Worm (Caenorhabditis elegans) whole organism, L4 larva: Measurements from ENCODE around the gene his-48.

Experiments used
- F44E2.7 ChIP-seq: fragments of 200-800 bp; sonication (Bioruptor generic); IDR thresholded peaks from 2 replicates; pipeline ENCODE4 v2.1.2; 2022; ENCODE audit warnings: missing genetic modification characterization, missing compliant biosample characterization
- F49E8.2 ChIP-seq: sonication (generic microtip); optimal IDR thresholded peaks from 2 replicates; lab custom pipeline; 2016; ENCODE audit warnings: missing compliant biosample characterization, mild to moderate bottlenecking, missing genetic modification characterization, borderline replicate concordance
- R02D3.7 ChIP-seq: fragments of 150-350 bp; sonication (generic microtip); optimal IDR thresholded peaks from 3 replicates; lab custom pipeline; 2014; ENCODE audit warnings: missing biosample characterization, missing genetic modification characterization
- Y105C5A.15 ChIP-seq: fragments of 200-800 bp; sonication (Bioruptor generic); IDR thresholded peaks from 2 replicates; pipeline ENCODE4 v1.3.6; 2022; ENCODE audit warnings: missing genetic modification characterization, missing compliant biosample characterization
- Y48G9A.11 ChIP-seq: fragments of 200-800 bp; sonication (Bioruptor generic); IDR thresholded peaks from 2 replicates; pipeline ENCODE4 v1.3.6; 2022; ENCODE audit warnings: missing genetic modification reagents, missing genetic modification characterization, missing compliant biosample characterization
- Y5F2A.4 ChIP-seq: fragments of 200-800 bp; sonication (Bioruptor generic); optimal IDR thresholded peaks from 2 replicates; lab custom pipeline; 2018; ENCODE audit warnings: mild to moderate bottlenecking, missing genetic modification characterization, missing compliant biosample characterization
- arid-1 ChIP-seq: fragments of 200-800 bp; sonication (Bioruptor generic); conservative IDR thresholded peaks from 2 replicates; pipeline ENCODE4 v1.3.6; 2022; ENCODE audit warnings: missing genetic modification reagents, missing genetic modification characterization, missing compliant biosample characterization
- ceh-28 ChIP-seq: fragments of 150-350 bp; optimal IDR thresholded peaks from 2 replicates; lab custom pipeline; 2014; ENCODE audit warnings: missing biosample characterization, missing genetic modification reagents, missing genetic modification characterization
- ceh-82 ChIP-seq: sonication (generic microtip); optimal IDR thresholded peaks from 2 replicates; lab custom pipeline; 2017; ENCODE audit warnings: missing biosample characterization, missing genetic modification characterization
- daf-12 ChIP-seq: fragments of 150-350 bp; optimal IDR thresholded peaks from 2 replicates; lab custom pipeline; 2014; ENCODE audit warnings: missing biosample characterization, missing genetic modification reagents, missing genetic modification characterization
- daf-16 ChIP-seq, 3 experiments: sonication (generic microtip); optimal IDR thresholded peaks; 2 replicates each; lab custom pipeline; 2016 to 2017; ENCODE audit warnings: missing genetic modification characterization in 3 of 3, missing genetic modification reagents in 3 of 3, mild to moderate bottlenecking in 2 of 3, missing compliant biosample characterization in 2 of 3, missing biosample characterization in 1 of 3, moderate library complexity in 1 of 3
- daf-19 ChIP-seq: fragments of 200-800 bp; sonication (Bioruptor generic); conservative IDR thresholded peaks from 2 replicates; pipeline ENCODE4 v1.3.6; 2022; ENCODE audit warnings: missing genetic modification characterization, missing compliant biosample characterization
- dmd-8 ChIP-seq: fragments of 200-800 bp; sonication (Bioruptor generic); IDR thresholded peaks from 2 replicates; pipeline ENCODE4 v1.3.6; 2022; ENCODE audit warnings: missing genetic modification characterization, missing compliant biosample characterization
- dve-1 ChIP-seq: sonication (generic microtip); optimal IDR thresholded peaks from 2 replicates; lab custom pipeline; 2017; ENCODE audit warnings: antibody characterized with exemption, mild to moderate bottlenecking, missing genetic modification characterization, missing compliant biosample characterization; ENCODE audit not compliant: insufficient read depth
- hlh-30 ChIP-seq: sonication (generic microtip); optimal IDR thresholded peaks from 2 replicates; lab custom pipeline; 2017; ENCODE audit warnings: antibody characterized with exemption, mild to moderate bottlenecking, missing genetic modification characterization, missing compliant biosample characterization; ENCODE audit not compliant: insufficient read depth
- hmg-1.1 ChIP-seq: fragments of 200-800 bp; sonication (Bioruptor generic); IDR thresholded peaks from 2 replicates; pipeline ENCODE4 v1.3.6; 2022; ENCODE audit warnings: missing genetic modification reagents, missing genetic modification characterization, missing compliant biosample characterization
- lim-7 ChIP-seq: fragments of 200-800 bp; sonication (Bioruptor generic); IDR thresholded peaks from 2 replicates; pipeline ENCODE4 v1.3.6; 2022; ENCODE audit warnings: missing genetic modification characterization, missing compliant biosample characterization
- lin-1 ChIP-seq: fragments of 200-800 bp; sonication (Bioruptor generic); IDR thresholded peaks from 2 replicates; pipeline ENCODE4 v1.3.6; 2022; ENCODE audit warnings: missing genetic modification reagents, missing genetic modification characterization, missing compliant biosample characterization
- lin-38 ChIP-seq: fragments of 200-800 bp; sonication (Bioruptor generic); IDR thresholded peaks from 2 replicates; pipeline ENCODE4 v1.3.6; 2022; ENCODE audit warnings: missing genetic modification reagents, missing genetic modification characterization, missing compliant biosample characterization
- lir-3 ChIP-seq: sonication (generic microtip); optimal IDR thresholded peaks from 2 replicates; lab custom pipeline; 2016; ENCODE audit warnings: mild to moderate bottlenecking, missing genetic modification characterization, missing compliant biosample characterization
- madf-9 ChIP-seq: fragments of 200-800 bp; sonication (Bioruptor generic); conservative IDR thresholded peaks from 2 replicates; pipeline ENCODE4 v1.3.6; 2022; ENCODE audit warnings: missing genetic modification reagents, missing genetic modification characterization, missing compliant biosample characterization
- mdl-1 ChIP-seq, 2 experiments: fragments of 150-350 bp in 1 of 2; sonication (generic microtip) in 1 of 2; optimal IDR thresholded peaks; 2 replicates each; lab custom pipeline; 2014 to 2017; ENCODE audit warnings: missing biosample characterization in 2 of 2, missing genetic modification characterization in 2 of 2
- mdt-29 ChIP-seq: fragments of 200-800 bp; sonication (Bioruptor generic); IDR thresholded peaks from 2 replicates; pipeline ENCODE4 v1.3.6; 2022; ENCODE audit warnings: missing genetic modification reagents, missing genetic modification characterization, missing compliant biosample characterization
- mes-2 ChIP-seq: sonication (generic microtip); optimal IDR thresholded peaks from 2 replicates; lab custom pipeline; 2016; ENCODE audit warnings: missing genotype, mild to moderate bottlenecking, missing genetic modification characterization, missing compliant biosample characterization; ENCODE audit not compliant: poor library complexity, severe bottlenecking
- nhr-237 ChIP-seq: sonication (generic microtip); optimal IDR thresholded peaks from 2 replicates; lab custom pipeline; 2017; ENCODE audit warnings: missing biosample characterization, missing genetic modification characterization
- nhr-25 ChIP-seq: sonication (generic microtip); optimal IDR thresholded peaks from 2 replicates; lab custom pipeline; 2017; ENCODE audit warnings: missing genetic modification characterization, mild to moderate bottlenecking, missing compliant biosample characterization, antibody characterized with exemption, moderate library complexity, borderline replicate concordance; ENCODE audit not compliant: insufficient read depth
- nhr-48 ChIP-seq: sonication (generic microtip); optimal IDR thresholded peaks from 2 replicates; lab custom pipeline; 2016; ENCODE audit warnings: mild to moderate bottlenecking, missing genetic modification characterization, missing compliant biosample characterization
- nhr-77 ChIP-seq: fragments of 150-350 bp; optimal IDR thresholded peaks from 2 replicates; lab custom pipeline; 2014; ENCODE audit warnings: missing biosample characterization, missing genetic modification characterization
- pha-4 ChIP-seq, 2 experiments: fragments of 150-350 bp in 1 of 2; fragments of 200-800 bp in 1 of 2; sonication (Bioruptor generic) in 1 of 2; IDR thresholded peaks in 1 of 2; optimal IDR thresholded peaks in 1 of 2; 2 replicates each; pipeline versions ENCODE4 v1.3.6 to Lab custom; 2014 to 2022; ENCODE audit warnings: missing genetic modification characterization in 2 of 2, missing genetic modification reagents in 2 of 2, missing biosample characterization in 1 of 2, missing compliant biosample characterization in 1 of 2
- php-3 ChIP-seq: fragments of 200-800 bp; sonication (Bioruptor generic); IDR thresholded peaks from 2 replicates; pipeline ENCODE4 v1.3.6; 2022; ENCODE audit warnings: missing genetic modification reagents, missing genetic modification characterization, missing compliant biosample characterization
- snpc-1.2 ChIP-seq: fragments of 200-800 bp; sonication (Bioruptor generic); IDR thresholded peaks from 2 replicates; pipeline ENCODE4 v1.3.6; 2022; ENCODE audit warnings: missing genetic modification reagents, missing genetic modification characterization, missing compliant biosample characterization
- spr-3 ChIP-seq: fragments of 200-800 bp; sonication (Bioruptor generic); optimal IDR thresholded peaks from 2 replicates; lab custom pipeline; 2018; ENCODE audit warnings: mild to moderate bottlenecking, missing genetic modification characterization, missing compliant biosample characterization
- unc-62 ChIP-seq, 3 experiments: fragments of 150-350 bp in 1 of 3; sonication (generic microtip); optimal IDR thresholded peaks in 2 of 3; peaks in 1 of 3; 1 replicate in 1 of 3; 2 replicates in 2 of 3; lab custom pipeline; 2014 to 2017; ENCODE audit warnings: missing biosample characterization in 3 of 3, missing genetic modification characterization in 3 of 3, missing genetic modification reagents in 3 of 3, missing genotype in 1 of 3
- zfp-3 ChIP-seq: fragments of 200-800 bp; sonication (Bioruptor generic); conservative IDR thresholded peaks from 2 replicates; pipeline ENCODE4 v1.3.6; 2022; ENCODE audit warnings: missing genetic modification reagents, missing genetic modification characterization, missing compliant biosample characterization
- ztf-7 ChIP-seq: fragments of 150-350 bp; optimal IDR thresholded peaks from 2 replicates; lab custom pipeline; 2014; ENCODE audit warnings: missing biosample characterization, missing genetic modification characterization

his-48 gene

ce11 chrIV:11337560-11337959 lies 13.0 kb downstream of the his-48 start:
- TF ChIP-seq Y48G9A.11 (GFP tag; lab: Robert Waterston, UW) = peak; percentile 29; the same call in 1 of the 2 replicates
- TF ChIP-seq arid-1 (GFP tag; lab: Robert Waterston, UW) = 0 out of 2 replicates have a peak, but pooled peaks have one; percentile 27
- peak; percentile 34; the same call in 1 of the 2 replicates for TF ChIP-seq lin-38
- 0 out of 2 replicates have a peak, but pooled peaks have one; percentile 44 for TF ChIP-seq dmd-8
- peak; percentile 61 for TF ChIP-seq snpc-1.2 (GFP tag; lab: Robert Waterston, UW)
- TF ChIP-seq Y105C5A.15 (GFP tag; lab: Robert Waterston, UW) = peak; percentile 56; the same call in 1 of the 2 replicates
- TF ChIP-seq, all 104 proteins: peak for 6; not testable (repeated sequence) for 98

ce11 chrIV:11340735-11341443 lies 16.3 kb downstream of the his-48 start:
- TF ChIP-seq nhr-237 (tag; lab: Kevin White, UChicago) (no peak), nhr-48 (tag; lab: Kevin White, UChicago) (no peak), mdl-1 (tag; optimal IDR thresholded peaks at IDR 0.05; lab: Kevin White, UChicago) (no peak), madf-9 (GFP tag; lab: Robert Waterston, UW) (no peak), F44E2.7 (no peak), daf-19 (0 out of 2 replicates have a peak, but pooled peaks have one; percentile 49), daf-12 (tag; lab: Kevin White, UChicago) (no peak), ztf-7 (no peak), mes-2 (no peak), spr-3 (no peak), snpc-1.2 (GFP tag; lab: Robert Waterston, UW) (peak; percentile 74), dve-1 (no peak), dmd-8 (0 out of 2 replicates have a peak, but pooled peaks have one; percentile 61), lim-7 (GFP tag; lab: Robert Waterston, UW) (0 out of 2 replicates have a peak, but pooled peaks have one; percentile 26), ceh-82 (tag; lab: Kevin White, UChicago) (no peak), F49E8.2 (peak; percentile 72), nhr-77 (no peak), nhr-25 (tag; lab: Kevin White, UChicago) (no peak), lir-3 (no peak), zfp-3 (GFP tag; lab: Robert Waterston, UW) (no peak), Y48G9A.11 (GFP tag; lab: Robert Waterston, UW) (no peak), php-3 (GFP tag; lab: Robert Waterston, UW) (no peak), daf-16 (GFP tag; optimal IDR thresholded peaks at IDR 0.05; lab: Kevin White, UChicago) (no peak), daf-16 (tag; optimal IDR thresholded peaks at IDR 0.05; lab: Kevin White, UChicago) (no peak), Y5F2A.4 (GFP tag; lab: Kevin White, UChicago) (no peak), pha-4 (GFP tag; IDR thresholded peaks at IDR 0.05; lab: Robert Waterston, UW) (peak; percentile 29; the same call in 1 of the 2 replicates), pha-4 (tag; optimal IDR thresholded peaks at IDR 0.05; lab: Kevin White, UChicago) (no peak), arid-1 (GFP tag; lab: Robert Waterston, UW) (0 out of 2 replicates have a peak, but pooled peaks have one; percentile 29), lin-1 (GFP tag; lab: Robert Waterston, UW) (peak; percentile 28; the same call in 1 of the 2 replicates), hlh-30 (tag; lab: Kevin White, UChicago) (no peak), hmg-1.1 (GFP tag; lab: Robert Waterston, UW) (no peak), unc-62 (GFP tag; optimal IDR thresholded peaks at IDR 0.05 in 1 of 2; lab: Kevin White, UChicago) (peak in 1 of 2 experiments; percentile 62), unc-62 (tag; optimal IDR thresholded peaks at IDR 0.05; lab: Kevin White, UChicago) (no peak), lin-38 (peak; percentile 56), ceh-28 (tag; lab: Kevin White, UChicago) (no peak), mdt-29 (no peak), R02D3.7 (tag; lab: Kevin White, UChicago) (no peak)
